Worm (Caenorhabditis elegans) whole organism, L2 larva: Measurements from ENCODE around the gene cpl-1.

Experiments used
- aly-2 ChIP-seq: fragments of 150-350 bp; optimal IDR thresholded peaks from 2 replicates; lab custom pipeline; 2014; ENCODE audit warnings: missing biosample characterization, missing genetic modification characterization
- dmd-4 ChIP-seq: sonication (generic microtip); optimal IDR thresholded peaks from 2 replicates; lab custom pipeline; 2017; ENCODE audit warnings: missing biosample characterization, missing genetic modification characterization
- lin-39 ChIP-seq: fragments of 150-350 bp; optimal IDR thresholded peaks from 2 replicates; lab custom pipeline; 2014; ENCODE audit warnings: missing biosample characterization, missing genetic modification reagents, missing genetic modification characterization
- nhr-12 ChIP-seq: fragments of 150-350 bp; optimal IDR thresholded peaks from 2 replicates; lab custom pipeline; 2014; ENCODE audit warnings: missing biosample characterization, missing genetic modification characterization
- sma-3 ChIP-seq: sonication (generic microtip); optimal IDR thresholded peaks from 2 replicates; lab custom pipeline; 2016; ENCODE audit warnings: missing genetic modification reagents, missing genetic modification characterization, missing compliant biosample characterization

DNA sequence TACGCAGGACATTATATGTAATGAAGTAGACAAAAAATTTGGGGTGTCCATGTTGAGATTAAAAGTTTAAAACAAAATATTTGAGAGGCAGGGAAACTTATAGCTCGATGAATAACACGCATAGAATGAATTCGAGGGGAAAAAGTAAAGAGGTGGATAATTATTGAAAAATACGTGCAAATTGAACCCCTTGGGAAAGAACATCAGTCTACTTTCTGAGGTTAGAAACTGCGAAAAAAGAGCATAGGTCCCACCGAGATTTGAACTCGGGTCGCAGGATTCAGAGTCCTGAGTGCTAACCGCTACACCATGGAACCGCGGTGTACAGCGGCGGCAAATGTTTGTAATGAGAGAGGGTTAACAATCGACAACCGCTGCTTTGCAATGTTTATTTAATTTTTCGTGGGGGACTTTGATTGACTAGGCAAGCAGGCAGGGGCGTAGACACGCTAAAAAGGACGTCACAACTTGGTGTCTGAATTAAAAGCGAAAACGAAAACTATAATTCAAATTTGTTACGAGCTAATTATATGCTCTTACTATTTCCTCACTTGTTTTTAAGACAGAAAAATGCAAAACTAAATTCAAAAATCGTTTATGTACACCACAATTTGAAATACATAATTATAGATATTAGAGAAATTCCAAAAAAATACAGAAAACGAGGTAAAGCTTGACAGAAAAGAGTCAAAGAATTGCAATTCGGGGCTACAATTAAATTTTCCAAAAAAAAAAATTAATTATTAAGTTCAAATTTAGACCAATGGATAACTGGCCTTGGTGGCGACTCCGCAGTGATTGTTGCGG lies 3.0 kb downstream of the cpl-1 start, which contains the start of gene srh-269:
- TF ChIP-seq dmd-4: no peak
- peak; percentile 42 for TF ChIP-seq sma-3 (GFP tag; lab: Kevin White, UChicago)
- TF ChIP-seq lin-39 (tag; lab: Kevin White, UChicago): no peak
- TF ChIP-seq aly-2 (tag; lab: Kevin White, UChicago): no peak
- no peak for TF ChIP-seq nhr-12 (tag; lab: Kevin White, UChicago)
